Worm (Caenorhabditis elegans) whole organism, late embryonic: Measurements from ENCODE around the gene ssp-34.
A peak's percentile ranks its signal among the peaks of the same experiment; 100 is the strongest.

Source experiments
- C08G9.2 ChIP-seq: sonication (generic microtip); optimal IDR thresholded peaks from 2 replicates; lab custom pipeline; 2016; ENCODE audit warnings: mild to moderate bottlenecking, missing genetic modification characterization, moderate library complexity, missing compliant biosample characterization
- F13H6.1 ChIP-seq: sonication (generic microtip); optimal IDR thresholded peaks from 2 replicates; lab custom pipeline; 2016; ENCODE audit warnings: missing genetic modification characterization, missing compliant biosample characterization
- ahr-1 ChIP-seq: sonication (generic microtip); optimal IDR thresholded peaks from 2 replicates; lab custom pipeline; 2016; ENCODE audit warnings: missing genetic modification characterization, missing compliant biosample characterization
- ceh-18 ChIP-seq: sonication (generic microtip); optimal IDR thresholded peaks from 2 replicates; lab custom pipeline; 2016; ENCODE audit warnings: missing genetic modification characterization, missing compliant biosample characterization
- ceh-2 ChIP-seq: sonication (generic microtip); optimal IDR thresholded peaks from 2 replicates; lab custom pipeline; 2016; ENCODE audit warnings: missing genotype, missing genetic modification characterization, missing compliant biosample characterization
- ceh-24 ChIP-seq: sonication (generic microtip); optimal IDR thresholded peaks from 2 replicates; lab custom pipeline; 2016; ENCODE audit warnings: mild to moderate bottlenecking, missing genetic modification characterization, missing compliant biosample characterization
- ceh-31 ChIP-seq: sonication (generic microtip); optimal IDR thresholded peaks from 2 replicates; lab custom pipeline; 2016; ENCODE audit warnings: missing genetic modification characterization, missing compliant biosample characterization
- ceh-45 ChIP-seq: fragments of 200-800 bp; sonication (Bioruptor generic); IDR thresholded peaks from 2 replicates; pipeline ENCODE4 v1.3.6; 2022; ENCODE audit warnings: missing genetic modification reagents, missing genetic modification characterization, missing compliant biosample characterization
- ceh-48 ChIP-seq: sonication (generic microtip); optimal IDR thresholded peaks from 2 replicates; lab custom pipeline; 2016; ENCODE audit warnings: missing genetic modification characterization, inconsistent platforms, missing compliant biosample characterization
- dve-1 ChIP-seq: sonication (generic microtip); optimal IDR thresholded peaks from 2 replicates; lab custom pipeline; 2017; ENCODE audit warnings: antibody characterized with exemption, mild to moderate bottlenecking, missing genetic modification characterization, missing compliant biosample characterization
- eyg-1 ChIP-seq: sonication (generic microtip); optimal IDR thresholded peaks from 2 replicates; lab custom pipeline; 2016; ENCODE audit warnings: missing genotype, missing genetic modification characterization, missing compliant biosample characterization
- fax-1 ChIP-seq: sonication (generic microtip); optimal IDR thresholded peaks from 2 replicates; lab custom pipeline; 2016; ENCODE audit warnings: missing genotype, missing genetic modification characterization, missing compliant biosample characterization
- hlh-30 ChIP-seq: sonication (generic microtip); optimal IDR thresholded peaks from 2 replicates; lab custom pipeline; 2017; ENCODE audit warnings: antibody characterized with exemption, missing genetic modification characterization, missing compliant biosample characterization; ENCODE audit not compliant: insufficient read depth
- hlh-6 ChIP-seq: sonication (generic microtip); optimal IDR thresholded peaks from 2 replicates; lab custom pipeline; 2016; ENCODE audit warnings: missing genotype, missing genetic modification characterization, missing compliant biosample characterization
- lim-6 ChIP-seq: sonication (generic microtip); optimal IDR thresholded peaks from 2 replicates; lab custom pipeline; 2016; ENCODE audit warnings: missing genetic modification characterization, missing compliant biosample characterization
- lin-11 ChIP-seq: fragments of 200-800 bp; sonication (Bioruptor generic); optimal IDR thresholded peaks from 2 replicates; lab custom pipeline; 2018; ENCODE audit warnings: mild to moderate bottlenecking, missing genetic modification characterization, missing compliant biosample characterization
- mec-3 ChIP-seq: sonication (generic microtip); optimal IDR thresholded peaks from 2 replicates; lab custom pipeline; 2016; ENCODE audit warnings: borderline replicate concordance, missing genetic modification characterization, missing compliant biosample characterization
- nfya-1 ChIP-seq: sonication (generic microtip); optimal IDR thresholded peaks from 2 replicates; lab custom pipeline; 2017; ENCODE audit warnings: missing genetic modification characterization, mild to moderate bottlenecking, missing compliant biosample characterization, antibody characterized with exemption, moderate library complexity
- nhr-232 ChIP-seq: sonication (generic microtip); optimal IDR thresholded peaks from 2 replicates; lab custom pipeline; 2016; ENCODE audit warnings: missing genetic modification characterization, missing compliant biosample characterization
- pat-9 ChIP-seq: fragments of 200-800 bp; sonication (Bioruptor generic); optimal IDR thresholded peaks from 2 replicates; lab custom pipeline; 2018; ENCODE audit warnings: mild to moderate bottlenecking, missing genetic modification characterization, moderate library complexity, missing compliant biosample characterization
- pax-1 ChIP-seq: fragments of 150-350 bp; optimal IDR thresholded peaks from 2 replicates; lab custom pipeline; 2014; ENCODE audit warnings: missing biosample characterization, missing genetic modification characterization
- pqm-1 ChIP-seq: sonication (generic microtip); optimal IDR thresholded peaks from 2 replicates; lab custom pipeline; 2016; ENCODE audit warnings: missing genetic modification characterization, missing compliant biosample characterization
- pros-1 ChIP-seq: fragments of 150-350 bp; optimal IDR thresholded peaks from 2 replicates; lab custom pipeline; 2014; ENCODE audit warnings: missing biosample characterization, missing genetic modification reagents, missing genetic modification characterization
- syd-9 ChIP-seq: sonication (generic microtip); optimal IDR thresholded peaks from 2 replicates; lab custom pipeline; 2016; ENCODE audit warnings: mild to moderate bottlenecking, missing genetic modification characterization, moderate library complexity, missing compliant biosample characterization
- tbx-2 ChIP-seq: sonication (generic microtip); optimal IDR thresholded peaks from 2 replicates; lab custom pipeline; 2016; ENCODE audit warnings: missing genetic modification characterization, missing compliant biosample characterization
- ttx-3 ChIP-seq: sonication (generic microtip); optimal IDR thresholded peaks from 2 replicates; lab custom pipeline; 2016; ENCODE audit warnings: missing genetic modification reagents, missing genetic modification characterization, missing compliant biosample characterization
- unc-42 ChIP-seq: sonication (generic microtip); optimal IDR thresholded peaks from 2 replicates; lab custom pipeline; 2016; ENCODE audit warnings: missing genotype, missing genetic modification characterization, missing compliant biosample characterization
- zip-5 ChIP-seq: sonication (generic microtip); optimal IDR thresholded peaks from 2 replicates; lab custom pipeline; 2016; ENCODE audit warnings: missing genetic modification characterization, missing compliant biosample characterization

Gene ssp-34

ce11 chrIV:10744475-10744874 is 6.1 kb upstream of the ssp-34 start, which contains the start of gene T25B9.3:
Gene T25B9.3, plus strand, starts transcription at chrIV:10744775.
- no peak for TF ChIP-seq zip-5 (tag; lab: Kevin White, UChicago)

DNA sequence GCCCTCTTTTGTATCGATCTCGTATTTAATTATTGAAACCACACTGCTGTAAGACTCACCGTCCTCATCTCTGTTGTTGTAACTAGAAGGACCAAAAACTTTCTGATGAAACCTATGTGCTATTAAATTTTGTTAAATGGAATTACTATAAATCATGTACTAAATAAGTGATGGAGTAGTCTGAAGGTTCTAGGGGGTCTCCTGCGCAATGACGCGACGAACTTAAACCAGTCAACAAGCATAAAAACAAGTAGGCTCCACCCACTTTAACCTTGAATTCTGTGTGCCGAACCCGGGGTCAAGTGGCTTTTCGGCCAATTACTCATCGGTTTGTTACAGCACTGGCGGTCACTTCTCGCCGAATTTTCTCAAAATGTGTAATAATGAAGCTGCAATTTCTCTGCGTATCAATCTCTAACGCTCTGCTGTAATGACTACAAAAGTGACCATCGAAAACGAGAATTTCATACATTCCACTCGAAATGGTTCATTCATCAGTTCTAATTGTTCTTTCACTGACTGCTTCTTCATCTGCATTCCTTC is 1.3 kb downstream of the ssp-34 start, which contains the start of gene grl-21:
TSS of gene grl-21 (plus strand) at position 464 of the 543 bp plus-strand sequence.
- TF ChIP-seq ceh-31 (tag; lab: Kevin White, UChicago) = no peak
- no peak for TF ChIP-seq pat-9 (tag; lab: Kevin White, UChicago)
- no peak for TF ChIP-seq ceh-2 (tag; lab: Kevin White, UChicago)

- TF ChIP-seq pax-1 (tag; lab: Kevin White, UChicago) (peak; percentile 58), nfya-1 (tag; lab: Kevin White, UChicago) (peak; percentile 44), eyg-1 (tag; lab: Kevin White, UChicago) (no peak), ttx-3 (tag; lab: Kevin White, UChicago) (no peak), ceh-18 (tag; lab: Kevin White, UChicago) (no peak), nhr-232 (tag; lab: Kevin White, UChicago) (no peak), syd-9 (tag; lab: Kevin White, UChicago) (no peak), tbx-2 (tag; lab: Kevin White, UChicago) (no peak), unc-42 (tag; lab: Kevin White, UChicago) (peak; percentile 23), ceh-24 (tag; lab: Kevin White, UChicago) (no peak), fax-1 (tag; lab: Kevin White, UChicago) (no peak), ceh-31 (tag; lab: Kevin White, UChicago) (no peak), ceh-48 (peak; percentile 66), hlh-30 (peak; percentile 62), dve-1 (tag; lab: Kevin White, UChicago) (peak; percentile 3), lim-6 (no peak), hlh-6 (tag; lab: Kevin White, UChicago) (no peak)
- TF ChIP-seq, all 69 proteins: peak for 6
Observed at ce11 chrIV:10734527-10735436, 3.6 kb downstream of the ssp-34 start, which contains the start of the genes orc-5 and cyb-1. Gene orc-5, minus strand, starts transcription at chrIV:10734588. Gene cyb-1, plus strand, starts transcription at chrIV:10735216.

ce11 chrIV:10727734-10728133 is 10.7 kb downstream of the ssp-34 start, which contains the start of gene ZC168.2:
Gene ZC168.2, plus strand, starts transcription at chrIV:10728034.
- no peak for TF ChIP-seq ahr-1 (tag; lab: Kevin White, UChicago)
- no peak for TF ChIP-seq hlh-30
- no peak for TF ChIP-seq C08G9.2 (tag; lab: Kevin White, UChicago)

- TF ChIP-seq F13H6.1 (no peak), pqm-1 (tag; lab: Kevin White, UChicago) (no peak), ceh-45 (GFP tag; lab: Robert Waterston, UW) (no peak), ceh-31 (tag; lab: Kevin White, UChicago) (no peak), pax-1 (tag; lab: Kevin White, UChicago) (no peak), ceh-18 (tag; lab: Kevin White, UChicago) (no peak), tbx-2 (tag; lab: Kevin White, UChicago) (no peak), pros-1 (no peak), mec-3 (tag; lab: Kevin White, UChicago) (no peak), zip-5 (tag; lab: Kevin White, UChicago) (no peak), lin-11 (no peak)
Observed at ce11 chrIV:10718865-10719264, 19.5 kb downstream of the ssp-34 start.

ce11 chrIV:10718075-10718474 is 20.3 kb downstream of the ssp-34 start:
- TF ChIP-seq hlh-30 (peak; percentile 38), mec-3 (tag; lab: Kevin White, UChicago) (no peak)
